Worm (Caenorhabditis elegans): ENCODE data around the gene B0280.11.
"Not testable (repeated sequence)": the region's sequence is repeated elsewhere in the genome, so short reads cannot be mapped to it uniquely, and the experiment has no call there.

B0280.11 gene

DNA sequence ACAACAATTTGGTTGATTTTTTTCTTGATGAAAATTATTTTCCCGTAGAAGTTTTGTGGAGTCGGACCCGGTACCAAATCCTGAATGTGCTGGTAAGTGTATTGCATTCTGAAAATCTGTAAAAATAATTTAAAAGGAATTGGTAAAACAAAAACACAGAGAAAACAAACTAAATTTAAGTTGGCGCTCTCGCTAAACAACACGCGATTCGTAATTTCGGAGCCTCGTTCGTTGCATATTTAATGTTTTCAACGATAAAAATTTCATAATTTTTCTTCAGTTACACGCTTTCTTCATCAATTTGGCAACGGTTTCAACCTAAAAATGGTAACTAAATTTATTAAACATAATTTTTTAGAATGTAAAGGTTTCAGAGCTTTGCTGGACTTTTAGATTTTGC, 4.5 kb downstream of the B0280.11 start, which contains the start of the genes pot-1 and ggtb-1:
Gene pot-1 (minus strand): TSS at position 120 of the 400 bp plus-strand sequence.
Gene ggtb-1 (plus strand): TSS at position 208 of the 400 bp plus-strand sequence.
- TF ChIP-seq dao-5 (tag; optimal IDR thresholded peaks at IDR 0.05) (no peak), W03F9.2 (tag; optimal IDR thresholded peaks at IDR 0.05) (no peak), him-1 (tag; optimal IDR thresholded peaks at IDR 0.05) (no peak)

DNA sequence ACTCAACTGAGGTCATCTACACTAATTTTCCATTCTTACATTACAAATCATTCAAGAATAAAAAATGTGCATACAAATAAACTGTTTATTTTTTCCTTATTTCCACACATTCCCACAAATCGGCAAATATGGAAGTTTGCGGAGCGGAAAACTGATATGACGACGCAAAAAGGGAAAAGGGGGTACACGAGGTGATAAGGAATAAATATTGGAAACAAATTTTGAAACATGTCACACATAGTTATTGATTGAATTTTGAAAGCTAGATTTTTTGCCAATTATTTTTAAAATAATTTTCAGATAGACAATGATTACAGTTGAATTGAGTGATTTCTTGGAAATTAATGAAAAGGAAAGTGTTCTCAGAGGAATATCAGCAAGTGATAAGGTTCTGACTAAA, 9.5 kb downstream of the B0280.11 start, which contains the start of gene viro-2:
Gene viro-2 (plus strand): TSS at position 301 of the 400 bp plus-strand sequence.
- TF ChIP-seq dao-5, W03F9.2, him-1 (tag; optimal IDR thresholded peaks at IDR 0.05): not testable (repeated sequence)

DNA sequence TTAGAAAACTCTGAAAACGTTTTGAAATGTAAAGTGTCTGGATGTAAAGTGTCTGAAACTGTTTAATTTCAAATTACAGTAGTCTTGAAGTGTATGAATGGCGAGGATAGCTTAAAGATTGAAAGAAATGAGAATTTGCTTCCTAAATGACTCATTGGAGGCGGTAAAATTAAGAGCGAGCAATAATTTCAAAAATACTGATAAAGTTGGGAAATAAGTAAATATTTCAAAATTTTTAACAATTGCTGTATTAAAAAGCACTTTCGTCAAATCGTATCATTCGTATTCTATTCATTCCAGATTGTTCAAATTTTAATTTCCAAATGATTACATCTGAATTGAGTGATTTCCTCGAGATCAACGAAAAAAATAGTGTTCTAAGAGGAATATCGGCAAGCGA, 13.7 kb downstream of the B0280.11 start, which contains the start of gene B0280.2:
Gene B0280.2 (plus strand): TSS at position 301 of the 400 bp plus-strand sequence.
- no peak for TF ChIP-seq W03F9.2 (tag; optimal IDR thresholded peaks at IDR 0.05)
- no peak for TF ChIP-seq dao-5 (tag; optimal IDR thresholded peaks at IDR 0.05)
- no peak for TF ChIP-seq him-1 (tag; optimal IDR thresholded peaks at IDR 0.05)

DNA sequence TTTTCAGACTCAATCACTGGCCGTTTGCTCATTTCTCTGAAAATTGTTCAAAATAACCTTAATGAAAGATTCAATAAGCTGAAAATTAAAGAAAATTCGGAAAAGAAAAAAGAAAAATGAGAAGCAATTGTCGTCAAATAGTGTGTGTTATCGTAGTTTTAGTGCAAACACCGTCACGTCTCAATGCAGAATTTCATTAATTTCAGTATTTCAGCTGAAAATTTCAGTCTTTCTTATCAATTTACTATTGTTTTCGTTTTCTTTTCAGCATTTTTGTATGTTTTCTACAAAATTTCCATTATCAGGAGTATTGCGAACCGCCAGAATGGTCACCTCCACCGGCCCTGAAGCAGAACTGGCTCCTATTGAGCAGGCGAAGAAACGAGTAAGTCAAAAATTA, 15.2 kb downstream of the B0280.11 start, which contains the start of the genes B0280.9 and rpia-1:
Gene B0280.9 (minus strand): TSS at position 36 of the 400 bp plus-strand sequence.
Gene rpia-1 (plus strand): TSS at position 269 of the 400 bp plus-strand sequence.
- no peak for TF ChIP-seq dao-5 (tag; optimal IDR thresholded peaks at IDR 0.05)
- TF ChIP-seq W03F9.2 (tag; optimal IDR thresholded peaks at IDR 0.05): peak; percentile 59

DNA sequence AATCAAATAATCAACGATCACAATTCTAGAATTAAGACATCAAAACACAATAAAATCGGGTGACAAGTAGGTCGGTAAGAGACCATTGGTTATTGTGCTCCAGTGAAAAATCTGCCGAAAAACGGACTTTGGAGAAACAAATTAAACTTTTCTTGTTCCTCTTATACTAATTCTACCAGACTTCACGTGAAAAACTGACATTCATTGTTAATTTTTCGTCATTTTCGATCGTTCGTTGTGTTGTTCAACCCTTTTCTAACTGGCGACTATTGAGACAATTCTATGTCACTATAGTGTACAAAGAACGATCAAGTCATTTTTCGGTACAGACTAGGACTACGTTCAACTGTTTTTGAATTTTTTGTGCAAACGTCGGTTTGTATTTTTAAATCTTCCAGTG, 17.6 kb downstream of the B0280.11 start:
- TF ChIP-seq W03F9.2 (tag; optimal IDR thresholded peaks at IDR 0.05) (no peak), him-1 (tag; optimal IDR thresholded peaks at IDR 0.05) (no peak), dao-5 (tag; optimal IDR thresholded peaks at IDR 0.05) (no peak)

DNA sequence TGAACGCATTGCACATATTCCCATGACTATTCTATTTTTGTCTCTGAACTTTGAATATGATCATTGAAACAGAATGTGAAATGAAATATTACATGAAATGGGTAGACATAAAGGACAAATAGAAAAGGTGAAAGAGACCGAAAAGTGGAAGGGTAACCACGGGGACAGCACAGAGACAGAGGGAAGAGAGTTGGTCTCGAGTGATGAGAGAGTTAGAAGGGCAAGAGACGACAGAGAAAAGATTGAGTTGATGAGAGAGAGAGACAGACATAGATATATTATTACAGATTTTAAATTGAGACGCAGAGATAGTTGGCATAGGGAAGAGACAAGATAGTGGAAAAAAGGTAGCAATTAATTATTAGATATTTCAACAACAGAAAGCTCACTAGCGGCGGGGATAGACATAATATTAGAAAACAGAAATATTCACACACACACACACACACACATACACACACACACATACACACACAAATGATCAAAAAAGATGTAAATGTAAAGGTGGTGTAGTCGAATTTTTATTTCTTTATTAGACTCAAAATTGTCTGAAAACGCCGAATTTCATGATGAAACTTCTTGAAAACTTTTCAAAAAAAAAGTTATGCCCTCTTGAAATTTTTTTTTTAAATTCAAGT, 21.3 kb downstream of the B0280.11 start:
- TF ChIP-seq dao-5 (tag; optimal IDR thresholded peaks at IDR 0.05) (no peak), him-1 (tag; optimal IDR thresholded peaks at IDR 0.05) (no peak), W03F9.2 (tag; optimal IDR thresholded peaks at IDR 0.05) (peak; percentile 56)

DNA sequence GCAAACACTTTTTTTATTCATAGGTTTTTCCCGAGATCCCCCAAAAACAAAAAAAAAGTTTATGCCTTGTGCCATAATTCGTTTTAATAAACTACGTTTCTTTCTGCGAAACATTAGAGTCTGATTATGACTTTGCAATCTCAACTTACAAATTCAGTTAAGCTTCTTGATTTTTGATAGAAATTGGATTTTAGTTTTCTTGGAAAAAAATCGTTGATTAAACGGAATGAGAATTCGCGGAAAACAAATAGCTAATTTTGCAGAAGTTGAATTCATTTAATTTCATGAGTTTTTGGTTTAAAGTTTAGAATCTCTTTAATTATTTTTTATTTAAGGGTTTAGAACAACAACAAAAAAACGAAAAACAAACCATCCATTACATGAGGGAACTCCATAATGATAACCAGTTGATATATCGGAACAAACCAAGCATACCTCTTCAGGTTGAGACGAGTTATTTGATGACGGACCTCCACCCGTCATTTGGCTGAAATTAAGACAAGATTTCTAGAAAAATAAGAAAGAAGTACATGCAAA, 23.1 kb downstream of the B0280.11 start, which contains the start of gene nhr-10:
Gene nhr-10 (minus strand): TSS at position 487 of the 537 bp plus-strand sequence.
- TF ChIP-seq dao-5 (tag; optimal IDR thresholded peaks at IDR 0.05) (no peak), W03F9.2 (tag; optimal IDR thresholded peaks at IDR 0.05) (no peak), him-1 (tag; optimal IDR thresholded peaks at IDR 0.05) (no peak)

DNA sequence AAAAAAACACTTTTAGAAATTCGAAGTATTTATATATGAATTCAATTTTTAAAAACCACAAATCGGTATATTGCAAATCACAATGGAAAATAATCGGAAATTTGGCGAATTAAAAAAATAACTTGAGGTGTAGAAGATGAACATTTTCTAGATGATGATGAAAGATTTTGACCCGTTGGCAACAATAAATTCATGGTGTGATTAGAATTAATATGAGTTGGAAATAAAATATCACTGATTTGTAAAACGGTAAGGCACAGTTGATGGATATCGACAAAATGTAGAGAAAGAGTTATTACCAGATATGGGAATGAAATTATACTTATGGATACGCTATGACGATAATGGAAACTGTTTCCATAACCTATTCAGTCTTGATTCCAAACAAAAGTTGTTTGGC, 25.8 kb downstream of the B0280.11 start:
- TF ChIP-seq dao-5 (tag; optimal IDR thresholded peaks at IDR 0.05) (no peak), W03F9.2 (tag; optimal IDR thresholded peaks at IDR 0.05) (no peak), him-1 (tag; optimal IDR thresholded peaks at IDR 0.05) (no peak)

DNA sequence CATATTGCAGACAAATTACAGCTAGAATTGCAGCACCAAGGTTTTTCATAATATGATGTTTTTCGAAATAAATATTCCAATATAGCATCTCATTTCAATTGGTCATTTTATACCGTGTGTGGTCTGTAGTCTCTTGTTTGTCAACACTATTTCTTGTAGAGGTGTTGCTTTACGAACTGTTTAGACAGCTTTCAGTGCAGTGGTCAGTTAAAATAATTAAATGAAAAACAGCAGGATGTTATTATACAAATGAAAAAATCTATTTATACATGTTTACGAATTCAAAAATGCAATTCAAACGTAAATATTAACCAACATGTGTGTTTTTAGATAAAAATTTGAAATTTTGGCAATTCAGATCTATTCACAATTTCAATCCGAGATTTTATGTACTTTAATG, 26.3 kb downstream of the B0280.11 start, which contains the start of gene B0280.7:
Gene B0280.7 (minus strand): TSS at position 101 of the 400 bp plus-strand sequence.
- TF ChIP-seq W03F9.2 (tag; optimal IDR thresholded peaks at IDR 0.05): no peak
- no peak for TF ChIP-seq dao-5 (tag; optimal IDR thresholded peaks at IDR 0.05)
- TF ChIP-seq him-1 (tag; optimal IDR thresholded peaks at IDR 0.05): no peak

DNA sequence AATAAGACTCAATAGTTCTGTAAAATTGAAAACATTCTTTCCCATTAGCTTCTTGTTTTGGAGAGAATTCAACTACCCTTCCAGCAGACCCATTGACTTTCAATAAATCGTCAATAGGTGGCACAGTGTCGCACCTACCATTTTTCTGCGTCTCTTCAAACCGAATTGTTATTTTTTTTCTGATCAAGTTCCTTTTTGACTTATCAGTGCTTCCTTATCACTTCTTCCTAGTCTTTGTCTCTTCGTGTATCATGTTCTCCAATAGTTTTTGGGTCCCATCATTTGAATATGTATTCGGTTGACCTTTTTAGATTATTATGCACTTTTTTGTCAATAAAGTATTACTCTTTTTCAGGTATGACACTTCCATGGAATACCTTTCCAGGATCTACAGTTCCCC, 30.1 kb downstream of the B0280.11 start, which contains the start of gene odd-1:
Gene odd-1 (plus strand): TSS at position 349 of the 400 bp plus-strand sequence.
- TF ChIP-seq W03F9.2 (tag; optimal IDR thresholded peaks at IDR 0.05) (no peak), him-1 (tag; optimal IDR thresholded peaks at IDR 0.05) (no peak), dao-5 (tag; optimal IDR thresholded peaks at IDR 0.05) (no peak)

DNA sequence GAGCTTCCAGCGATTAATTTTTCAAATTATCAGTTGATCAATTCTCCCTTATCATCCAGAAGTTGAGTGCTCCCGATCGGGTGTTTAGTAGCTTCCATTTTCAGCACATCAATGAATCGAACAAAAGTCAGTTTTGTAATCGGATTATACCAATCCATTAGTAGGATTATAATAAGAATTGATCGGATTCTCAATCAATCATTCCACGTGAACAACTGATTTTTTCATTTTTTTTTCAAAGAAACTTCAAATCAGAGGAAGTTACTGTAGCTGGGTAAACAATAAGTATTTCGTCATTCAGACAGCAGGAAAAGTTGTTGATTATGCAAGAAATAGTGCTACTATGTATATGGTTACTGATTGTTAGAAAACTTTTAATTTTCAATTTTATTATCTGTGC, 31.2 kb downstream of the B0280.11 start:
- TF ChIP-seq W03F9.2 (tag; optimal IDR thresholded peaks at IDR 0.05) (no peak), him-1 (tag; optimal IDR thresholded peaks at IDR 0.05) (no peak), dao-5 (tag; optimal IDR thresholded peaks at IDR 0.05) (no peak)

DNA sequence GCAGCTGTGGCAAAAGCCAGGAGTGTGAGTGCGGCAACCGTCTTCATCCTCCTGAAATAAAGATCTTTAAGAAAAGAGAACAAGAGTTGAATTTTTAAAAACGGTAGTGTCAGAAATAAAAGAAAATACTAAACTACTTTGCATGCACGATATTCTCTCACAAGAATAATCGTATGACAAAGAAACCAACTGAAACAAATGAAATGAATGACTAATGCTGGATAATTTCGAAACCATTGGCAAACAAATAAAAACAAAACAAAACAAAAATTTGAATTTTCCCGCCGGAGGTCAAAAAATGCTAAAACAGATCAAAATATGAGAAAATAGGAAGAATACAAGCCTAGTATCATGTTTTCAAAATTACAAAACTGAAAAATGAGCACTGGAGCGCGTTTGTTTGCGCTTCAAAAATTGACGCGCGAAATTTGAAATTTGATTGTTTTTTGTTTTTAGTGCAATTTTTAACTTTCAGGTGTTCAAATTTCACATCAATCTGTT, 34.1 kb downstream of the B0280.11 start, which contains the start of gene cpg-2:
Gene cpg-2 (minus strand): TSS at position 51 of the 501 bp plus-strand sequence.
- no peak for TF ChIP-seq dao-5 (tag; optimal IDR thresholded peaks at IDR 0.05)
- no peak for TF ChIP-seq him-1 (tag; optimal IDR thresholded peaks at IDR 0.05)
- no peak for TF ChIP-seq W03F9.2 (tag; optimal IDR thresholded peaks at IDR 0.05)

DNA sequence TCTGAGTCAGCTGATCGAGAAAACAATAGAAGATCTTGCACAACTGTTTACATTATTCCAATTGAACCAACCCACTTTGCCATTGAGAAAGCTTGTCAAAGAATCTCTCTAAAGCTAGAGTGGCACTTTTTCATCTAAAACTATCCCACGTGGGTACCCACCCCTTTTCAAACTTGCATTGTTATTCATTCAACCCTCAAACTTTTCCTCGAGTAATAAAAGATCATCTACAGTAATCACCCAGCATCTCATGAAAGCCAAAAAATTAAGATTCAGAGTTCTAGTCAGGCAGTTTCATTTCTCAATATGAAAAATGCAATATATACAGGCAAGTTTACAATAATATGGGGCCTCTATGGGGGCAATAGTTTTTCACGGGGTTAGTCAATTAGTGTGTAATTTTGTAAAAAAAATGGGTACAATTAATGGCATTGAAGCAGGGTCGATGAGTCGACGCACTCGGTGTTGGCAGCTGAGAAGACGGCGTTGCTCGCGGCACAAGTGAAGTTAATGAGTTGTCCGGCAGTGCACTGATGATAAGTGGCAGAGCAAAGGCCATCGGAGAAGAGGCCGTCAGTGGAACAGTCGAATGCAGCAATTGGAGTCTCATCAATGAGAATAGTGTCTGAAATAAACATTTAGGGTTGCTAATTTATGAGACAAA, 36.1 kb downstream of the B0280.11 start:
- peak; percentile 21 for TF ChIP-seq W03F9.2 (tag; optimal IDR thresholded peaks at IDR 0.05)
- no peak for TF ChIP-seq dao-5 (tag; optimal IDR thresholded peaks at IDR 0.05)
- no peak for TF ChIP-seq him-1 (tag; optimal IDR thresholded peaks at IDR 0.05)

All from whole organism, L4/young adult.